Worm (Caenorhabditis elegans) whole organism, late embryonic: ENCODE data around the gene Y47D3B.3.

Source experiments
- Y22D7AL.16 ChIP-seq: sonication (generic microtip); optimal IDR thresholded peaks from 2 replicates; lab custom pipeline; 2016; ENCODE audit warnings: missing genetic modification characterization, missing compliant biosample characterization
- ceh-14 ChIP-seq: sonication (generic microtip); optimal IDR thresholded peaks from 2 replicates; lab custom pipeline; 2016; ENCODE audit warnings: missing genotype, missing genetic modification characterization, missing compliant biosample characterization
- ceh-18 ChIP-seq: sonication (generic microtip); optimal IDR thresholded peaks from 2 replicates; lab custom pipeline; 2016; ENCODE audit warnings: missing genetic modification characterization, missing compliant biosample characterization
- ceh-19 ChIP-seq: fragments of 200-800 bp; sonication (Bioruptor generic); optimal IDR thresholded peaks from 2 replicates; lab custom pipeline; 2018; ENCODE audit warnings: mild to moderate bottlenecking, missing genetic modification characterization, missing compliant biosample characterization
- ceh-31 ChIP-seq: sonication (generic microtip); optimal IDR thresholded peaks from 2 replicates; lab custom pipeline; 2016; ENCODE audit warnings: missing genetic modification characterization, missing compliant biosample characterization
- ceh-6 ChIP-seq: fragments of 200-800 bp; sonication (Bioruptor generic); optimal IDR thresholded peaks from 2 replicates; lab custom pipeline; 2018; ENCODE audit warnings: mild to moderate bottlenecking, missing genetic modification characterization, missing compliant biosample characterization
- dmd-4 ChIP-seq: sonication (generic microtip); optimal IDR thresholded peaks from 2 replicates; lab custom pipeline; 2016; ENCODE audit warnings: borderline replicate concordance, missing genetic modification characterization, missing compliant biosample characterization
- dve-1 ChIP-seq: sonication (generic microtip); optimal IDR thresholded peaks from 2 replicates; lab custom pipeline; 2017; ENCODE audit warnings: antibody characterized with exemption, mild to moderate bottlenecking, missing genetic modification characterization, missing compliant biosample characterization
- elt-2 ChIP-seq: sonication (generic microtip); optimal IDR thresholded peaks from 2 replicates; lab custom pipeline; 2016; ENCODE audit warnings: missing genetic modification reagents, missing genetic modification characterization, missing compliant biosample characterization
- ets-4 ChIP-seq: sonication (generic microtip); optimal IDR thresholded peaks from 2 replicates; lab custom pipeline; 2016; ENCODE audit warnings: missing genetic modification characterization, missing compliant biosample characterization
- fax-1 ChIP-seq: sonication (generic microtip); optimal IDR thresholded peaks from 2 replicates; lab custom pipeline; 2016; ENCODE audit warnings: missing genotype, missing genetic modification characterization, missing compliant biosample characterization
- fkh-10 ChIP-seq: fragments of 150-350 bp; optimal IDR thresholded peaks from 2 replicates; lab custom pipeline; 2014; ENCODE audit warnings: missing biosample characterization, missing genetic modification reagents, missing genetic modification characterization
- fkh-6 ChIP-seq: sonication (generic microtip); optimal IDR thresholded peaks from 2 replicates; lab custom pipeline; 2016; ENCODE audit warnings: missing genetic modification characterization, missing compliant biosample characterization
- hlh-15 ChIP-seq: sonication (generic microtip); optimal IDR thresholded peaks from 2 replicates; lab custom pipeline; 2016; ENCODE audit warnings: missing genetic modification characterization, missing compliant biosample characterization
- hlh-30 ChIP-seq: sonication (generic microtip); optimal IDR thresholded peaks from 2 replicates; lab custom pipeline; 2017; ENCODE audit warnings: antibody characterized with exemption, missing genetic modification characterization, missing compliant biosample characterization; ENCODE audit not compliant: insufficient read depth
- lin-11 ChIP-seq: fragments of 200-800 bp; sonication (Bioruptor generic); optimal IDR thresholded peaks from 2 replicates; lab custom pipeline; 2018; ENCODE audit warnings: mild to moderate bottlenecking, missing genetic modification characterization, missing compliant biosample characterization
- madf-2 ChIP-seq: sonication (generic microtip); optimal IDR thresholded peaks from 2 replicates; lab custom pipeline; 2017; ENCODE audit warnings: missing genetic modification characterization, missing compliant biosample characterization
- mec-3 ChIP-seq: sonication (generic microtip); optimal IDR thresholded peaks from 2 replicates; lab custom pipeline; 2016; ENCODE audit warnings: borderline replicate concordance, missing genetic modification characterization, missing compliant biosample characterization
- nhr-232 ChIP-seq: sonication (generic microtip); optimal IDR thresholded peaks from 2 replicates; lab custom pipeline; 2016; ENCODE audit warnings: missing genetic modification characterization, missing compliant biosample characterization
- pat-9 ChIP-seq: fragments of 200-800 bp; sonication (Bioruptor generic); optimal IDR thresholded peaks from 2 replicates; lab custom pipeline; 2018; ENCODE audit warnings: mild to moderate bottlenecking, missing genetic modification characterization, moderate library complexity, missing compliant biosample characterization
- pha-4 ChIP-seq: fragments of 150-350 bp; optimal IDR thresholded peaks from 2 replicates; lab custom pipeline; 2018; ENCODE audit warnings: missing biosample characterization, missing genetic modification reagents, missing genetic modification characterization
- ref-2 ChIP-seq: sonication (generic microtip); optimal IDR thresholded peaks from 2 replicates; lab custom pipeline; 2016; ENCODE audit warnings: missing genetic modification characterization, missing compliant biosample characterization
- sdc-2 ChIP-seq: sonication (generic microtip); optimal IDR thresholded peaks from 2 replicates; lab custom pipeline; 2016; ENCODE audit warnings: missing genotype, missing genetic modification characterization, missing compliant biosample characterization
- sox-4 ChIP-seq: sonication (generic microtip); optimal IDR thresholded peaks from 2 replicates; lab custom pipeline; 2017; ENCODE audit warnings: mild to moderate bottlenecking, missing genetic modification characterization, inconsistent platforms, missing compliant biosample characterization
- syd-9 ChIP-seq: sonication (generic microtip); optimal IDR thresholded peaks from 2 replicates; lab custom pipeline; 2016; ENCODE audit warnings: mild to moderate bottlenecking, missing genetic modification characterization, moderate library complexity, missing compliant biosample characterization
- unc-3 ChIP-seq, 2 experiments: fragments of 200-800 bp in 1 of 2; sonication (Bioruptor generic) in 1 of 2; sonication (generic microtip) in 1 of 2; conservative IDR thresholded peaks in 1 of 2; optimal IDR thresholded peaks in 1 of 2; 2 replicates each; pipeline versions ENCODE4 v1.3.6 to Lab custom; 2016 to 2022; ENCODE audit warnings: missing compliant biosample characterization in 2 of 2, missing genetic modification characterization in 2 of 2, missing genetic modification reagents in 1 of 2
- unc-42 ChIP-seq: sonication (generic microtip); optimal IDR thresholded peaks from 2 replicates; lab custom pipeline; 2016; ENCODE audit warnings: missing genotype, missing genetic modification characterization, missing compliant biosample characterization
- unc-55 ChIP-seq: sonication (generic microtip); optimal IDR thresholded peaks from 2 replicates; lab custom pipeline; 2017; ENCODE audit warnings: missing biosample characterization, missing genetic modification reagents, missing genetic modification characterization

Y47D3B.3 gene

DNA sequence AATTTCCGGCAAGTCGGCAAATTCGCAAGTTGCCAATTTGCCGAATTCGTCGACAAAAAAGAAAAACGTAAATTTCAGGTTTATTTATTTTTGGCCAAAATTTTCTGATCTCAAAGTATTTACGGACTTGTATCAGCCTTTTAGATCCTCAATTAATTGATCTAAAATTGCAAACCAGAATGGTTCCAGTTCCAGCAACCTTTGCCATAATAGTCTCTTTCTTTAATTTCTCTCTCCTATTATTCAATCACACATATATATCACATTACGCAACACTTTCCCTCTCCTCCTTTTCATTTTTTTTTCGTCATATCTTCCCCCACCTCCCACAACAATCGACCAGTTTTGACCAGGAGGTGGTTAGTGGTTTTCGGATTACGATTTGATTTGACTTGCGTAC is at the start of gene Y47D3B.3:
Gene Y47D3B.3 (plus strand): TSS at position 301 of the 400 bp plus-strand sequence.
- TF ChIP-seq ceh-18 (tag; lab: Kevin White, UChicago), result no peak
- no peak for TF ChIP-seq fkh-10 (GFP tag; lab: Kevin White, UChicago)
- TF ChIP-seq fkh-6 (tag; lab: Kevin White, UChicago), result no peak
- no peak for TF ChIP-seq hlh-15
- TF ChIP-seq syd-9 (tag; lab: Kevin White, UChicago), result no peak
- TF ChIP-seq Y22D7AL.16, result no peak
- TF ChIP-seq, all 69 proteins: peak for 0

DNA sequence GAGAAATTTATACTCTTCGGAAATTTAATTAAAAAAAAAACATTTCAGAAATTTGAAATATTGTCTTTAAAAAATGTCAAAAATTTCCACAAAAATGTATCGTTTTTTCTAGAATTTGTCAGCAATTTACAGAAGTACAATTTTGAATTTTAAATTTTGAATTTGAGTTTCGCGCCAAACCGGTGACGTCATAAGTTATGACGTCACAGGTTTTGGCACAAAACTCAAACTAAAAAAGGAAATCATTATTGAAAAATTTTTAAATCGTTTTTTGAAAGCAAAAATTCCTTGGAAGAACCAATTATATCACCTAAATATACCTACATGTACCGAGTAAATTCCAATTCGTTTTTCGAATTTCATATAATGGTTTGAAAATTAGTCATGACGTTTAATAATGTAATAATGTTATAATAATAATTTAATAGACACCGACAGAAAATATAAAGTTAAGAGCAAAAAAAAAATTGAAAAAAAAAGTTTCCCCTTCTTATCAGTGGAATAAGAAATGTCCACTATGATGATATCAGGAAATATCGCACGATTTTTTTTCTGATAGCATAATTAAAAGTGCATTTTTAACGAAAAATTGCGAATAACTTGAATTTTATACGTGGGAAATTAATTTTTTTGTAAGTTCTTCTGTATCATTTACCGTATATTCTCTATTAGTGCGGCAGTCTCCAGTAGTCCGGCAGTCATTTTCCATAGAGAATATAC is 47.3 kb upstream of the Y47D3B.3 start:
- TF ChIP-seq dmd-4 (tag; lab: Kevin White, UChicago) (no peak), elt-2 (tag; lab: Kevin White, UChicago) (peak; percentile 16), dve-1 (tag; lab: Kevin White, UChicago) (no peak)

DNA sequence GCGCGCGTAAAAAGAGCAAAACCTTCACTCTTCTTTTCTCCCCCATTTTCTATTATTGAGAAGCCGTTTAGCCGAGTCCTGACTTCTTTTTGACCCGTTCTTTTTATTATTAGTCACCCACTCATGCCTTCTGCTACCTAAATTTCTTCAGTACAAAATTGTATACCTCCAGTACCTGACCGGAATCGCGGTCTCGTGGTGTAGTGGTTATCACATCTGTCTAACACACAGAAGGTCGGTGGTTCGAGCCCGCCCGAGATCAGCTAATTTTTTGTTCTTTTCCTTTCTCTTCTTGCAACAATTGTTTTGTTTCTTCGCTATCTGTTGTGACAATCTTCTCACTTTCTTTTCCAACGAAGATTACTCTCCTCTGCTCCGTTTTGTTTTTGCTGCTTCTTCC is 44.8 kb upstream of the Y47D3B.3 start:
- TF ChIP-seq hlh-30 (tag; lab: Kevin White, UChicago), result peak; percentile 5
- TF ChIP-seq ets-4 (tag; lab: Kevin White, UChicago), result no peak

DNA sequence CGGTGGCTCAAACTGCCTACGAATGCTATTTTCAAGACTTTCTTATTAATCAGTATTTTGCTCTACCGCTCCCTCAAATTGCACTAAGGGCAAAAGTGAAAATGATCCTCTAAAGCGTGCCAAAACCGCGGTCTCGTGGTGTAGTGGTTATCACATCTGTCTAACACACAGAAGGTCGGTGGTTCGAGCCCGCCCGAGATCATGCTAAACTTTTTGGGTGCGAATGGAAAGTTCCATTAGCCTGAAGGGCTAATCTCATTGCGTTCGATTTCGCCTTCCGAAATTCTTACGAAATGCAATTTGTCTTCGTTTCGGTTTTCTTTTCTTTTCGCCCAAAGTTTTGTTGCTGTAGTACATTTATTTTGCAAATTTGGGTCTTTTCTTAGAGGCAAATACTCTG is 44.1 kb upstream of the Y47D3B.3 start:
- TF ChIP-seq lin-11 (tag; lab: Kevin White, UChicago) (no peak), elt-2 (tag; lab: Kevin White, UChicago) (peak; percentile 1), ceh-6 (GFP tag; lab: Kevin White, UChicago) (peak; percentile 33), unc-42 (tag; lab: Kevin White, UChicago) (peak; percentile 87), dve-1 (tag; lab: Kevin White, UChicago) (peak; percentile 1), fax-1 (tag; lab: Kevin White, UChicago) (no peak), ceh-31 (peak; percentile 49)

DNA sequence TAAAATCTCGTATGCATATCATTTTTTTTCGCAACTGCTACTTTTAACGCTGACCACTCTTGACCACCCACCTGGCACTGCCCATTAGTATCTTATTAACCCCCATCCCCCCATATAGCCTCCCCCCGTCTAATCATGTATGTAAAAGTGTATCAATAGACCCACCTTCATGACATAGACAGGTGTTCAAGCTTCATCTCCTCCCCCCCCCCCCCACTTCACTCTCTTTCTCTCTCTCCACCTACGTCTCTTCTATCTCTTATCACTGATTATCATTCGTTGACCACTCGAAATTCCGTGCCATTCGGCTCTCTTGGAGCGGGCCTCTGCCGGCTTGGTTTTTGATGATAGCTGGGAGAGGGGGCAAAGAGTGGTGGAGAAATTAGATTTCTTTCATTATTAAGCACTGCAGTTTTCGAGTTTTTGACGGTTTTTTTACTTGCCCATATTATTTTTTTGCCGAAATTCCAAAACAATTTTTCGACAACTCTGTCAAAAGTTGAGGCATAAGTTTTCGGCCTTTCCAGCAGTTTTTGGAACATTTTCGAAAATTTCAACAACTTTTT is 41.8 kb upstream of the Y47D3B.3 start:
- peak; percentile 36 for TF ChIP-seq sox-4 (tag; lab: Kevin White, UChicago)
- no peak for TF ChIP-seq ref-2 (tag; lab: Kevin White, UChicago)
- no peak for TF ChIP-seq unc-3 (GFP tag; conservative IDR thresholded peaks at IDR 0.05; lab: Robert Waterston, UW)
- no peak for TF ChIP-seq unc-3 (tag; optimal IDR thresholded peaks at IDR 0.05; lab: Kevin White, UChicago)
- TF ChIP-seq unc-55, result peak; percentile 8

DNA sequence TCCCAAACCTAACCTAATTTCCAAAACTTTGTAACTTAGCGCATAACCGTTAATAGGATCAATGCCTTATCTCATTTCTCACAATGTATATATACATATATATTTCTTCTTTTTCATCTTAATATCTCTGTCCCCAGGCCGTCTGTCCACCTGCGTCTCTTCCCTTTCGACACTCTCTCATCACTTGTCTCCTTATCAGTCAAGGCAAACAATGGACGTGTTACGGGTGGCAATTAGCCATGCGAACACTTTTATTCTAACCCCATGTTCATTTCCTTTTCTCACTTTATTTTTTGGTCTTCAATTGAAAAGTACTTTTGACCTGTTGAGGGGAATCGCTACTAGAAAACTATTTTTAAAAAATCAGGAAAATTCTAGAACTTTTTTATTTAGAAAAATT is 40.2 kb upstream of the Y47D3B.3 start:
- TF ChIP-seq elt-2 (tag; lab: Kevin White, UChicago) (peak; percentile 71), nhr-232 (tag; lab: Kevin White, UChicago) (no peak)

DNA sequence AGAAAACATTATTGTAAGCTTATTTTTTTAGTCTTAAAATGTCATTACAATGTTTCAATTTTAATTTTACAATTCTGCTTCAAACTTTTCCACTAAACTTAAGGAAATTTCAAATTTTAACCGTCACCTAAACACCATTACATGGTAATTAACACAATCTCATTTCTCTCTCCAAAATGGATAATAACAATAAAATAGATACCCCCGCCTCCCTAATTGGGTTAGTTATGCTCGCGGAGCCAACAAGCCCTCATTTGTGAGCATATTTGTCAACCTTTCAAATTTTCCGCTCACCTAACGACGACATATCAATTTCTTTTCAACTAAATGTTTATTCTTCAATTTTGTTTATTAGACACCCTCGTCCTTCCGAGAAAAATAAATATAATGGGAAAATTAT is 39.3 kb upstream of the Y47D3B.3 start:
- TF ChIP-seq ets-4 (tag; lab: Kevin White, UChicago), result no peak
- TF ChIP-seq unc-42 (tag; lab: Kevin White, UChicago), result peak; percentile 92
- TF ChIP-seq, all 69 proteins: peak for 1

DNA sequence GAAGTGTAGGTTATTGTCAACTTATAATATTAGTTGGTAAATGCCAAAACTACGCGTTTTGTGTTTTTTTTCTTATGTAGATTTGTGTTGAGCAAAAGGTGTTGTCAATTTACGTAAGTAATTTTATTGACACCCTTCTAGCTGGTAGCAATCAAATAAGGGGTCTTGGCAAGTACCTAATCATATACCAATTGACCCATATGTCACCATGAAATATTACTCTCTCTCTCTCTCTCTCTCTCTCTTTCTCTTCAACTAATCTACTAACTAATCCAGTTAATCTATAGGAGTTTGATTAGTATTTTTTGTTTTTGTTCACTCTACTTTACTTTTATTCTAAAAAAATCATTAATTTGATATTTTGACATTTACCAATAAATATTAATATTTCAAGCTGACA is 38.2 kb upstream of the Y47D3B.3 start:
- TF ChIP-seq madf-2 (tag; lab: Kevin White, UChicago) (no peak), pha-4 (tag; lab: Kevin White, UChicago) (no peak), dve-1 (tag; lab: Kevin White, UChicago) (no peak), ceh-14 (peak; percentile 52), mec-3 (tag; lab: Kevin White, UChicago) (no peak), unc-42 (tag; lab: Kevin White, UChicago) (peak; percentile 34), pat-9 (no peak), sdc-2 (no peak), ceh-19 (GFP tag; lab: Kevin White, UChicago) (no peak), elt-2 (tag; lab: Kevin White, UChicago) (no peak)
- TF ChIP-seq, all 69 proteins: peak for 2
